Fruit fly (Drosophila melanogaster) whole organism, embryonic: ENCODE measurements around the gene CG3184.

Experiments
- CG10147 ChIP-seq: fragments of 200-800 bp; sonication (Bioruptor generic); optimal IDR thresholded peaks from 2 replicates; lab custom pipeline; 2019; ENCODE audit warnings: missing biosample characterization, mild to moderate bottlenecking, missing genetic modification characterization, moderate library complexity
- CG10979 ChIP-seq: fragments of 200-800 bp; sonication (Bioruptor generic); optimal IDR thresholded peaks from 2 replicates; lab custom pipeline; 2018; ENCODE audit warnings: missing biosample characterization, mild to moderate bottlenecking, missing genetic modification characterization, moderate library complexity
- CG11560 ChIP-seq: fragments of 200-800 bp; sonication (Bioruptor generic); IDR thresholded peaks from 3 replicates; pipeline ENCODE4 v1.3.6; 2022; ENCODE audit warnings: missing biosample characterization, missing genetic modification characterization
- CG12155 ChIP-seq: fragments of 200-800 bp; sonication (Bioruptor generic); optimal IDR thresholded peaks from 3 replicates; lab custom pipeline; 2016; ENCODE audit warnings: missing biosample characterization, missing genetic modification characterization
- CG12299 ChIP-seq: fragments of 200-800 bp; sonication (Bioruptor generic); optimal IDR thresholded peaks from 2 replicates; lab custom pipeline; 2018; ENCODE audit warnings: missing biosample characterization, mild to moderate bottlenecking, missing genetic modification characterization
- CG15601 ChIP-seq: fragments of 200-800 bp; sonication (Bioruptor generic); optimal IDR thresholded peaks from 3 replicates; lab custom pipeline; 2019; ENCODE audit warnings: missing biosample characterization, mild to moderate bottlenecking, missing genetic modification characterization, moderate library complexity
- CG16779 ChIP-seq: fragments of 200-800 bp; sonication (Bioruptor generic); IDR thresholded peaks from 2 replicates; pipeline ENCODE4 v1.3.6; 2022; ENCODE audit warnings: missing biosample characterization, missing genetic modification characterization
- CG18476 ChIP-seq: fragments of 200-800 bp; sonication (Bioruptor generic); optimal IDR thresholded peaks from 2 replicates; lab custom pipeline; 2016; ENCODE audit warnings: missing biosample characterization, mild to moderate bottlenecking, missing genetic modification characterization
- CG31365 ChIP-seq: fragments of 200-800 bp; sonication (Bioruptor generic); optimal IDR thresholded peaks from 2 replicates; lab custom pipeline; 2018; ENCODE audit warnings: missing biosample characterization, mild to moderate bottlenecking, missing genetic modification characterization
- CG32532 ChIP-seq: fragments of 200-800 bp; sonication (Bioruptor generic); IDR thresholded peaks from 2 replicates; pipeline ENCODE4 v1.3.6; 2022; ENCODE audit warnings: missing biosample characterization, missing genetic modification characterization
- CG32772 ChIP-seq: fragments of 200-800 bp; sonication (Bioruptor generic); IDR thresholded peaks from 2 replicates; pipeline ENCODE4 v1.3.6; 2022; ENCODE audit warnings: missing biosample characterization, missing genetic modification characterization
- CG6175 ChIP-seq: fragments of 200-800 bp; sonication (Bioruptor generic); IDR thresholded peaks from 3 replicates; pipeline ENCODE4 v1.3.6; 2022; ENCODE audit warnings: missing biosample characterization, missing genetic modification characterization
- CG6272 ChIP-seq: fragments of 200-800 bp; sonication (Bioruptor generic); IDR thresholded peaks from 2 replicates; pipeline ENCODE4 v1.3.6; 2022; ENCODE audit warnings: missing biosample characterization, missing genetic modification characterization
- CG6791 ChIP-seq: fragments of 200-800 bp; sonication (Bioruptor generic); IDR thresholded peaks from 3 replicates; pipeline ENCODE4 v1.3.6; 2022; ENCODE audit warnings: missing biosample characterization, missing genetic modification characterization; ENCODE audit not compliant: partially characterized antibody
- CG6813 ChIP-seq: fragments of 200-800 bp; sonication (Bioruptor generic); optimal IDR thresholded peaks from 2 replicates; lab custom pipeline; 2017; ENCODE audit warnings: missing biosample characterization, missing genetic modification characterization, mild to moderate bottlenecking, moderate library complexity, missing genetic modification reagents
- CG7357 ChIP-seq: fragments of 200-800 bp; sonication (Bioruptor generic); IDR thresholded peaks from 3 replicates; pipeline ENCODE4 v1.3.6; 2022; ENCODE audit warnings: missing biosample characterization, missing genetic modification characterization
- CG8478 ChIP-seq: fragments of >200 bp; optimal IDR thresholded peaks from 2 replicates; lab custom pipeline; 2018
- CG9797 ChIP-seq: fragments of 200-800 bp; sonication (Bioruptor generic); optimal IDR thresholded peaks from 3 replicates; lab custom pipeline; 2018; ENCODE audit warnings: missing biosample characterization, mild to moderate bottlenecking, missing genetic modification characterization
- Dfd ChIP-seq, 2 experiments: fragments of >200 bp; optimal IDR thresholded peaks; 2 replicates each; lab custom pipeline; 2017; ENCODE audit warnings: missing biosample characterization in 2 of 2, missing genetic modification characterization in 2 of 2
- Doc3 ChIP-seq: fragments of 200-800 bp; sonication (Bioruptor generic); IDR thresholded peaks from 3 replicates; pipeline ENCODE4 v1.3.6; 2022; ENCODE audit warnings: missing biosample characterization, missing genetic modification characterization; ENCODE audit not compliant: partially characterized antibody
- Fer1 ChIP-seq: fragments of 200-800 bp; sonication (Bioruptor generic); optimal IDR thresholded peaks from 2 replicates; lab custom pipeline; 2017; ENCODE audit warnings: missing biosample characterization, mild to moderate bottlenecking, missing genetic modification characterization
- HLH54F ChIP-seq: fragments of 200-800 bp; sonication (Bioruptor generic); optimal IDR thresholded peaks from 3 replicates; lab custom pipeline; 2016; ENCODE audit warnings: missing biosample characterization, missing genetic modification characterization
- Hey ChIP-seq: fragments of 200-800 bp; sonication (Bioruptor generic); optimal IDR thresholded peaks from 3 replicates; lab custom pipeline; 2018; ENCODE audit warnings: missing biosample characterization, mild to moderate bottlenecking, missing genetic modification characterization
- Mes4 ChIP-seq: fragments of 200-800 bp; sonication (Bioruptor generic); optimal IDR thresholded peaks from 2 replicates; lab custom pipeline; 2016; ENCODE audit warnings: missing biosample characterization, missing genetic modification characterization
- NC2α ChIP-seq: fragments of 200-800 bp; sonication (Bioruptor generic); optimal IDR thresholded peaks from 2 replicates; lab custom pipeline; 2016; ENCODE audit warnings: missing biosample characterization, missing genetic modification characterization
- Pdp1 ChIP-seq, 2 experiments: fragments of 200-800 bp; sonication (Bioruptor generic); optimal IDR thresholded peaks; 3 replicates each; lab custom pipeline; 2016; ENCODE audit warnings: missing biosample characterization in 2 of 2, missing genetic modification characterization in 2 of 2, mild to moderate bottlenecking in 1 of 2, moderate library complexity in 1 of 2
- Sox102F ChIP-seq: fragments of 200-800 bp; sonication (Bioruptor generic); optimal IDR thresholded peaks from 2 replicates; lab custom pipeline; 2018; ENCODE audit warnings: missing biosample characterization, mild to moderate bottlenecking, missing genetic modification characterization, moderate library complexity
- Taf1 ChIP-seq: fragments of 200-800 bp; sonication (Bioruptor generic); IDR thresholded peaks from 2 replicates; pipeline ENCODE4 v1.3.6; 2022; ENCODE audit warnings: missing biosample characterization, missing genetic modification characterization
- Tbp ChIP-seq: fragments of >200 bp; optimal IDR thresholded peaks from 2 replicates; lab custom pipeline; 2018; ENCODE audit warnings: missing biosample characterization, missing genetic modification characterization
- ap ChIP-seq: fragments of 200-800 bp; sonication (Bioruptor generic); IDR thresholded peaks from 2 replicates; pipeline ENCODE4 v1.3.6; 2022; ENCODE audit warnings: missing biosample characterization, missing genetic modification characterization
- dati ChIP-seq: fragments of 200-800 bp; sonication (Bioruptor generic); IDR thresholded peaks from 2 replicates; pipeline ENCODE4 v1.3.6; 2022; ENCODE audit warnings: missing biosample characterization, missing genetic modification characterization
- ems ChIP-seq: fragments of 200-800 bp; sonication (Bioruptor generic); optimal IDR thresholded peaks from 3 replicates; lab custom pipeline; 2016; ENCODE audit warnings: missing biosample characterization, missing genetic modification characterization
- esg ChIP-seq: fragments of 200-800 bp; sonication (Bioruptor generic); conservative IDR thresholded peaks from 2 replicates; pipeline ENCODE4 v1.3.6; 2022; ENCODE audit warnings: missing biosample characterization, missing genetic modification characterization
- fu2 ChIP-seq: fragments of 200-800 bp; sonication (Bioruptor generic); optimal IDR thresholded peaks from 2 replicates; lab custom pipeline; 2016; ENCODE audit warnings: missing biosample characterization, missing genetic modification characterization
- gcm2 ChIP-seq: fragments of 200-800 bp; sonication (Bioruptor generic); optimal IDR thresholded peaks from 2 replicates; lab custom pipeline; 2016; ENCODE audit warnings: missing biosample characterization, missing genetic modification characterization
- grau ChIP-seq: fragments of 200-800 bp; optimal IDR thresholded peaks from 3 replicates; lab custom pipeline; 2019; ENCODE audit warnings: missing biosample characterization, mild to moderate bottlenecking, missing genetic modification characterization, moderate library complexity
- gsb ChIP-seq: fragments of 200-800 bp; sonication (Bioruptor generic); IDR thresholded peaks from 2 replicates; pipeline ENCODE4 v1.3.6; 2022; ENCODE audit warnings: missing biosample characterization, missing genetic modification characterization
- kay ChIP-seq: fragments of 200-800 bp; sonication (Bioruptor generic); optimal IDR thresholded peaks from 2 replicates; lab custom pipeline; 2016; ENCODE audit warnings: missing biosample characterization, missing genetic modification characterization
- lola ChIP-seq, 3 experiments: fragments of >200 bp in 2 of 3; fragments of 200-800 bp in 1 of 3; sonication (Bioruptor generic) in 1 of 3; optimal IDR thresholded peaks; 2 replicates each; lab custom pipeline; 2017 to 2019; ENCODE audit warnings: missing biosample characterization in 3 of 3, missing genetic modification characterization in 3 of 3, mild to moderate bottlenecking in 1 of 3, moderate library complexity in 1 of 3
- nerfin-2 ChIP-seq: fragments of 200-800 bp; sonication (Bioruptor generic); IDR thresholded peaks from 2 replicates; pipeline ENCODE4 v1.3.6; 2022; ENCODE audit warnings: missing biosample characterization, missing genetic modification characterization; ENCODE audit not compliant: partially characterized antibody
- pum ChIP-seq: fragments of 200-800 bp; sonication (Bioruptor generic); optimal IDR thresholded peaks from 2 replicates; lab custom pipeline; 2016; ENCODE audit warnings: missing biosample characterization, missing genetic modification characterization
- scrt ChIP-seq: fragments of 200-800 bp; sonication (Bioruptor generic); optimal IDR thresholded peaks from 2 replicates; lab custom pipeline; 2018; ENCODE audit warnings: missing biosample characterization, mild to moderate bottlenecking, missing genetic modification characterization, moderate library complexity
- sens ChIP-seq: fragments of 200-800 bp; sonication (Bioruptor generic); peaks from one replicate; lab custom pipeline; 2016; ENCODE audit warnings: missing biosample characterization, missing genetic modification characterization
- stc ChIP-seq: fragments of 200-800 bp; sonication (Bioruptor generic); IDR thresholded peaks from 2 replicates; pipeline ENCODE4 v1.3.6; 2022; ENCODE audit warnings: missing biosample characterization, missing genetic modification characterization
- tio ChIP-seq: fragments of 200-800 bp; sonication (Bioruptor generic); optimal IDR thresholded peaks from 2 replicates; lab custom pipeline; 2017; ENCODE audit warnings: missing biosample characterization, missing genetic modification characterization, inconsistent platforms
- unpg ChIP-seq: fragments of 200-800 bp; sonication (Bioruptor generic); optimal IDR thresholded peaks from 3 replicates; lab custom pipeline; 2018; ENCODE audit warnings: missing biosample characterization, mild to moderate bottlenecking, missing genetic modification characterization, moderate library complexity
- z ChIP-seq: fragments of 200-800 bp; sonication (Bioruptor generic); IDR thresholded peaks from 3 replicates; pipeline ENCODE4 v1.3.6; 2022; ENCODE audit warnings: missing biosample characterization, missing genetic modification characterization
- zen ChIP-seq: fragments of 200-800 bp; sonication (Bioruptor generic); optimal IDR thresholded peaks from 3 replicates; lab custom pipeline; 2018; ENCODE audit warnings: missing biosample characterization, mild to moderate bottlenecking, missing genetic modification characterization, moderate library complexity
- zen2 ChIP-seq: fragments of 200-800 bp; sonication (Bioruptor generic); IDR thresholded peaks from 3 replicates; pipeline ENCODE4 v1.3.6; 2022; ENCODE audit warnings: missing biosample characterization, missing genetic modification characterization; ENCODE audit not compliant: partially characterized antibody

The CG3184 gene

DNA sequence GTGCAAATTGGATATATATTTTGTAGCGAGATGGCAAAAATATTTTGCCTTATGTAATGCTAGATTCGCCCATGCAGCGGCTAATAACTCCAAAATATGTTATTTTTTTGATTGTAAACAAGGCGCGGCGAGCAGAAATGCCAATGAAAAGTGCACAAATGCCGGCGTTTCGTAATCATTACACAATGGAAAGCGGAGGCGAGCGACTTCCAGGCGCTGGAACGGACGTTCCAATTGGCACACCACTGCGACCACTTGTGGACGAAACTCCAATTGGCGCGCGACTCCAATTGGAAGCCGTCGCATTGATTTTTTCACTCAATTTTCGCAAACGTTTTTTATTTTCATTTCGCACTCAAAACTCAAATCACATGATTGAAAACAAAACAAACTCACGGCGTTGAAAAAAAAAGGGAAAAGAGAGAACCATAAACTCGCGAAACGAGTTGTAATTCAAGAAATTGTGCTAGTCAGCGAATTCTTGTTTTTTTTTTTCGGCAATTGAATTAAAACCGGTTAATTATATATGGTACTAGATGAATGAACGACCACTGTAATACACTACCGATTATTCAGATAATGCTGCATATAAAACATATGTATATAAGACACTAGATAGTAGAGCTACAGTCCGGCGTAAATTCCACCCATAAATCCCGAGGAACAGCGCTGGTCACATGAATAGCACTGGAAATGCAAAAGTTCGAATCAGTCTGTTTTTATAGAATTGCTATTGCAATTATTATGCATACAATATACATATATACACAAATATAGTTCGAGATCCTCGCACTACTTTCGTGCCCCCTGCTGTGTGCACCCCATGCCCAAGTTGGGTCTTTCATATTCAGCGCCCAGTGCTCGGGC, 9.7 kb downstream of the CG3184 start, which contains the start of gene ND-ASHI (continued):
- peak; percentile 80 for TF ChIP-seq pum (GFP tag; lab: Kevin White, UChicago)
- peak; percentile 88 for TF ChIP-seq CG6272
- TF ChIP-seq Doc3 (GFP tag; lab: Robert Waterston, UW): no peak
- TF ChIP-seq CG12299 (tag; lab: Kevin White, UChicago): peak; percentile 91
- TF ChIP-seq Mes4 (GFP tag; lab: Kevin White, UChicago): peak; percentile 84
- peak; percentile 93 for TF ChIP-seq CG18476 (GFP tag; lab: Kevin White, UChicago)
- TF ChIP-seq Tbp: no peak
- peak; percentile 96 for TF ChIP-seq Fer1 (GFP tag; lab: Kevin White, UChicago)
- peak; percentile 84 for TF ChIP-seq zen (tag; lab: Kevin White, UChicago)
- peak; percentile 96 for TF ChIP-seq CG10147 (GFP tag; lab: Kevin White, UChicago)
- peak in 1 of 3 experiments; percentile 76 for TF ChIP-seq lola (GFP tag; optimal IDR thresholded peaks at IDR 0.05; lab: Kevin White, UChicago)
- peak; percentile 88 for TF ChIP-seq kay (GFP tag; lab: Kevin White, UChicago)
- peak; percentile 89 for TF ChIP-seq CG11560 (tag; lab: Robert Waterston, UW)
- peak; percentile 98 for TF ChIP-seq sens (GFP tag; lab: Kevin White, UChicago)
- peak; percentile 99 for TF ChIP-seq CG32532 (GFP tag; lab: Robert Waterston, UW)
- TF ChIP-seq Sox102F (GFP tag; lab: Kevin White, UChicago): peak; percentile 92
- TF ChIP-seq tio (GFP tag; lab: Kevin White, UChicago): no peak
- TF ChIP-seq fu2 (GFP tag; lab: Kevin White, UChicago): peak; percentile 86
- TF ChIP-seq CG12155 (GFP tag; lab: Kevin White, UChicago): peak; percentile 93
- peak; percentile 91 for TF ChIP-seq gsb (GFP tag; lab: Robert Waterston, UW)
- TF ChIP-seq CG16779 (GFP tag; lab: Robert Waterston, UW): peak; percentile 96
- TF ChIP-seq stc (GFP tag; lab: Robert Waterston, UW): peak; percentile 93
- peak; percentile 95 for TF ChIP-seq Pdp1 (GFP tag; optimal IDR thresholded peaks at IDR 0.05; lab: Kevin White, UChicago)
- TF ChIP-seq ap (GFP tag; lab: Robert Waterston, UW): peak; percentile 93
- peak; percentile 93 for TF ChIP-seq gcm2 (GFP tag; lab: Kevin White, UChicago)
- peak; percentile 94 for TF ChIP-seq unpg
- peak; percentile 89 for TF ChIP-seq dati (GFP tag; lab: Robert Waterston, UW)
- TF ChIP-seq CG15601 (tag; lab: Kevin White, UChicago): peak; percentile 83
- peak; percentile 92 for TF ChIP-seq grau (tag; lab: Kevin White, UChicago)
- TF ChIP-seq NC2α (GFP tag; lab: Kevin White, UChicago): peak; percentile 77
- TF ChIP-seq Dfd (GFP tag; optimal IDR thresholded peaks at IDR 0.05; lab: Kevin White, UChicago): no peak
- peak; percentile 96 for TF ChIP-seq Taf1
- TF ChIP-seq CG31365 (tag; lab: Kevin White, UChicago): peak; percentile 88
- no peak for TF ChIP-seq CG9797 (GFP tag; lab: Kevin White, UChicago)
- TF ChIP-seq zen2 (GFP tag; lab: Robert Waterston, UW): no peak
- peak; percentile 89 for TF ChIP-seq CG10979 (tag; lab: Kevin White, UChicago)
- peak; percentile 93 for TF ChIP-seq ems (GFP tag; lab: Kevin White, UChicago)
- TF ChIP-seq CG7357 (GFP tag; lab: Robert Waterston, UW): peak; percentile 86
- no peak for TF ChIP-seq nerfin-2 (GFP tag; lab: Robert Waterston, UW)
- TF ChIP-seq CG6791 (GFP tag; lab: Robert Waterston, UW): no peak
- TF ChIP-seq Hey (tag; lab: Kevin White, UChicago): no peak
- TF ChIP-seq esg (GFP tag; lab: Robert Waterston, UW): peak; percentile 89
- peak; percentile 96 for TF ChIP-seq CG6813
- peak; percentile 94 for TF ChIP-seq CG32772 (GFP tag; lab: Robert Waterston, UW)
- TF ChIP-seq CG8478 (lab: Kevin White, UChicago): no peak
- TF ChIP-seq CG6175: peak; percentile 92
- peak; percentile 93 for TF ChIP-seq HLH54F (GFP tag; lab: Kevin White, UChicago)
- TF ChIP-seq scrt: peak; percentile 90
- TF ChIP-seq z (GFP tag; lab: Robert Waterston, UW): peak; percentile 60; the same call in 2 of the 3 replicates
